Worm (Caenorhabditis elegans) whole organism, L1 larva: ENCODE measurements around the gene F34D6.1.

Experiments used
- C16A3.4 ChIP-seq: fragments of 150-350 bp; optimal IDR thresholded peaks from 2 replicates; lab custom pipeline; 2014; ENCODE audit warnings: missing biosample characterization, missing genetic modification characterization
- C34B4.2 ChIP-seq: sonication (generic microtip); optimal IDR thresholded peaks from 2 replicates; lab custom pipeline; 2017; ENCODE audit warnings: mild to moderate bottlenecking, missing genetic modification characterization, missing compliant biosample characterization
- F16B12.6 ChIP-seq: fragments of 150-350 bp; optimal IDR thresholded peaks from 2 replicates; lab custom pipeline; 2014; ENCODE audit warnings: missing biosample characterization, missing genetic modification characterization
- Y116A8C.19 ChIP-seq: sonication (generic microtip); optimal IDR thresholded peaks from 2 replicates; lab custom pipeline; 2016; ENCODE audit warnings: missing compliant biosample characterization, missing genetic modification characterization, borderline replicate concordance
- blmp-1 ChIP-seq: fragments of 150-350 bp; optimal IDR thresholded peaks from 2 replicates; lab custom pipeline; 2014; ENCODE audit warnings: missing biosample characterization, missing genetic modification characterization
- ceh-8 ChIP-seq: fragments of 200-800 bp; sonication (Bioruptor generic); optimal IDR thresholded peaks from 2 replicates; lab custom pipeline; 2018; ENCODE audit warnings: mild to moderate bottlenecking, missing genetic modification characterization, moderate library complexity, missing compliant biosample characterization
- ceh-82 ChIP-seq, 3 experiments: fragments of 150-350 bp in 1 of 3; sonication (generic microtip) in 2 of 3; optimal IDR thresholded peaks; 2 replicates each; lab custom pipeline; 2014 to 2017; ENCODE audit warnings: missing biosample characterization in 3 of 3, missing genetic modification characterization in 3 of 3
- ceh-90 ChIP-seq: sonication (generic microtip); optimal IDR thresholded peaks from 2 replicates; lab custom pipeline; 2016; ENCODE audit warnings: missing genetic modification characterization, missing compliant biosample characterization
- ces-1 ChIP-seq: fragments of 150-350 bp; optimal IDR thresholded peaks from 2 replicates; lab custom pipeline; 2014; ENCODE audit warnings: missing biosample characterization, missing genetic modification reagents, missing genetic modification characterization
- dpl-1 ChIP-seq, 3 experiments: fragments of 150-350 bp in 2 of 3; sonication (generic microtip) in 1 of 3; optimal IDR thresholded peaks; 2 replicates each; lab custom pipeline; 2014 to 2017; ENCODE audit warnings: missing biosample characterization in 3 of 3, missing genetic modification characterization in 3 of 3, missing genetic modification reagents in 3 of 3
- dsc-1 ChIP-seq: sonication (generic microtip); optimal IDR thresholded peaks from 2 replicates; lab custom pipeline; 2016; ENCODE audit warnings: mild to moderate bottlenecking, missing genetic modification characterization, missing compliant biosample characterization
- egl-27 ChIP-seq, 2 experiments: fragments of 150-350 bp in 1 of 2; sonication (generic microtip); optimal IDR thresholded peaks; 3 replicates each; lab custom pipeline; 2017 to 2018; ENCODE audit warnings: missing biosample characterization in 2 of 2, missing genetic modification characterization in 2 of 2, missing genetic modification reagents in 2 of 2
- fkh-10 ChIP-seq: sonication (generic microtip); optimal IDR thresholded peaks from 2 replicates; lab custom pipeline; 2017; ENCODE audit warnings: missing biosample characterization, missing genetic modification reagents, missing genetic modification characterization
- fkh-4 ChIP-seq: sonication (generic microtip); optimal IDR thresholded peaks from 2 replicates; lab custom pipeline; 2016; ENCODE audit warnings: missing compliant biosample characterization, missing genetic modification characterization, borderline replicate concordance
- fkh-8 ChIP-seq: sonication (generic microtip); optimal IDR thresholded peaks from 2 replicates; lab custom pipeline; 2016; ENCODE audit warnings: mild to moderate bottlenecking, missing genetic modification characterization, missing compliant biosample characterization
- grh-1 ChIP-seq: fragments of 200-800 bp; sonication (Bioruptor generic); IDR thresholded peaks from 2 replicates; pipeline ENCODE4 v1.3.6; 2022; ENCODE audit warnings: missing genetic modification reagents, missing genetic modification characterization, missing compliant biosample characterization
- hlh-17 ChIP-seq: fragments of 200-800 bp; sonication (Bioruptor generic); optimal IDR thresholded peaks from 2 replicates; lab custom pipeline; 2018; ENCODE audit warnings: missing genetic modification characterization, mild to moderate bottlenecking, missing compliant biosample characterization, moderate library complexity, borderline replicate concordance
- lin-13 ChIP-seq: fragments of 150-350 bp; optimal IDR thresholded peaks from 2 replicates; lab custom pipeline; 2014; ENCODE audit warnings: missing biosample characterization, missing genetic modification reagents, missing genetic modification characterization
- lin-14 ChIP-seq: fragments of 200-800 bp; sonication (Bioruptor generic); optimal IDR thresholded peaks from 2 replicates; lab custom pipeline; 2018; ENCODE audit warnings: mild to moderate bottlenecking, missing genetic modification characterization, moderate library complexity, missing compliant biosample characterization
- lsy-2 ChIP-seq, 2 experiments: fragments of 150-350 bp; optimal IDR thresholded peaks; 2 replicates each; lab custom pipeline; 2014; ENCODE audit warnings: missing biosample characterization in 2 of 2, missing genetic modification characterization in 2 of 2
- mef-2 ChIP-seq: fragments of 150-350 bp; optimal IDR thresholded peaks from 2 replicates; lab custom pipeline; 2014; ENCODE audit warnings: missing biosample characterization, missing genetic modification characterization
- nhr-12 ChIP-seq: sonication (generic microtip); optimal IDR thresholded peaks from 2 replicates; lab custom pipeline; 2017; ENCODE audit warnings: missing biosample characterization, missing genetic modification characterization
- nhr-20 ChIP-seq: sonication (generic microtip); optimal IDR thresholded peaks from 2 replicates; lab custom pipeline; 2016; ENCODE audit warnings: mild to moderate bottlenecking, missing genetic modification characterization, missing compliant biosample characterization
- nhr-237 ChIP-seq: fragments of 150-350 bp; optimal IDR thresholded peaks from 2 replicates; lab custom pipeline; 2014; ENCODE audit warnings: missing biosample characterization, missing genetic modification characterization
- nhr-47 ChIP-seq: sonication (generic microtip); optimal IDR thresholded peaks from 2 replicates; lab custom pipeline; 2016; ENCODE audit warnings: mild to moderate bottlenecking, missing genetic modification characterization, moderate library complexity, missing compliant biosample characterization
- nhr-71 ChIP-seq: sonication (generic microtip); optimal IDR thresholded peaks from 2 replicates; lab custom pipeline; 2016; ENCODE audit warnings: mild to moderate bottlenecking, missing genetic modification characterization, moderate library complexity, missing compliant biosample characterization
- nhr-77 ChIP-seq: fragments of 150-350 bp; optimal IDR thresholded peaks from 2 replicates; lab custom pipeline; 2014; ENCODE audit warnings: missing biosample characterization, missing genetic modification characterization
- nhr-85 ChIP-seq: sonication (generic microtip); peaks from one replicate; lab custom pipeline; 2016; ENCODE audit warnings: missing genetic modification characterization, inconsistent platforms, missing compliant biosample characterization
- nhr-90 ChIP-seq: sonication (generic microtip); optimal IDR thresholded peaks from 2 replicates; lab custom pipeline; 2016; ENCODE audit warnings: mild to moderate bottlenecking, missing genetic modification characterization, missing compliant biosample characterization; ENCODE audit not compliant: poor library complexity
- pax-3 ChIP-seq: fragments of 200-800 bp; sonication (Bioruptor generic); optimal IDR thresholded peaks from 2 replicates; lab custom pipeline; 2018; ENCODE audit warnings: mild to moderate bottlenecking, missing genetic modification characterization, moderate library complexity, missing compliant biosample characterization
- skn-1 ChIP-seq: fragments of 150-350 bp; optimal IDR thresholded peaks from 2 replicates; lab custom pipeline; 2014; ENCODE audit warnings: missing biosample characterization, missing genetic modification characterization
- sox-4 ChIP-seq: sonication (generic microtip); optimal IDR thresholded peaks from 2 replicates; lab custom pipeline; 2016; ENCODE audit warnings: missing genetic modification characterization, missing compliant biosample characterization
- sup-37 ChIP-seq: fragments of 200-800 bp; sonication (Bioruptor generic); optimal IDR thresholded peaks from 2 replicates; lab custom pipeline; 2018; ENCODE audit warnings: mild to moderate bottlenecking, missing genetic modification characterization, missing compliant biosample characterization
- swsn-7 ChIP-seq: sonication (generic microtip); optimal IDR thresholded peaks from 2 replicates; lab custom pipeline; 2016; ENCODE audit warnings: missing genetic modification characterization, missing compliant biosample characterization
- tlp-1 ChIP-seq: fragments of 150-350 bp; optimal IDR thresholded peaks from 2 replicates; lab custom pipeline; 2014; ENCODE audit warnings: missing biosample characterization, missing genetic modification characterization
- unc-130 ChIP-seq: fragments of 150-350 bp; optimal IDR thresholded peaks from 2 replicates; lab custom pipeline; 2017; ENCODE audit warnings: missing biosample characterization, missing genetic modification characterization, inconsistent platforms
- unc-30 ChIP-seq: sonication (generic microtip); optimal IDR thresholded peaks from 2 replicates; lab custom pipeline; 2017; ENCODE audit warnings: missing biosample characterization, missing genetic modification characterization
- unc-86 ChIP-seq: sonication (generic microtip); optimal IDR thresholded peaks from 2 replicates; lab custom pipeline; 2016; ENCODE audit warnings: missing genetic modification characterization, missing compliant biosample characterization
- vab-15 ChIP-seq: sonication (generic microtip); optimal IDR thresholded peaks from 2 replicates; lab custom pipeline; 2017; ENCODE audit warnings: missing genotype, mild to moderate bottlenecking, missing genetic modification characterization, missing compliant biosample characterization
- ztf-11 ChIP-seq, 2 experiments: sonication (generic microtip); optimal IDR thresholded peaks; 2 replicates each; lab custom pipeline; 2016 to 2017; ENCODE audit warnings: missing genetic modification characterization in 2 of 2, missing biosample characterization in 1 of 2, missing compliant biosample characterization in 1 of 2
- ztf-4 ChIP-seq: fragments of 150-350 bp; optimal IDR thresholded peaks from 2 replicates; lab custom pipeline; 2014; ENCODE audit warnings: missing biosample characterization, missing genetic modification characterization

Gene F34D6.1

DNA sequence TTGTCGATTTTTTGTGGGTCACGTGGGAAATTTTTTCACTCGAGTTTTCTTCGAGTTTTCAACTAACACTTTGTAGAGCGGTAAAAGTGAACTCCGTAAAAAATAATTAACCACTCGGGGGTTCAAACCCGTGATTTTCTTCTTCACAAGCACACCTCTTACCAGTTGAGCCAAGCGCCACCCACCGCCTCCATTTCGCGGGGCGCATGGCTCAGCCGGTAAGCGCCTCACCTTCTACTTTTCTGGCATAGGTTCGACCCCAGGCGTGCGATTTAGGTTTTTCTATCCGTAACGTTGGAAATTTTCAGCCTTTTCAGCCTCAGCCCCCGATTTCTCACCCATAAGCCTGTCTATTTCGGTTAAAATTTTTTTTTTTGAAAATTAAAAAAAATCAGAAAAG, 41.0 kb upstream of the F34D6.1 start:
- TF ChIP-seq fkh-4 (tag; lab: Kevin White, UChicago) = no peak
- no peak for TF ChIP-seq F16B12.6 (tag; lab: Kevin White, UChicago)
- TF ChIP-seq lin-14 (GFP tag; lab: Kevin White, UChicago) = no peak
- no peak for TF ChIP-seq ceh-90 (tag; lab: Kevin White, UChicago)
- no peak for TF ChIP-seq unc-30 (tag; lab: Kevin White, UChicago)
- TF ChIP-seq ceh-8 (GFP tag; lab: Kevin White, UChicago) = no peak
- no peak for TF ChIP-seq skn-1 (tag; lab: Kevin White, UChicago)
- TF ChIP-seq lin-13 (GFP tag; lab: Kevin White, UChicago) = no peak
- TF ChIP-seq C34B4.2 (tag; lab: Kevin White, UChicago) = no peak
- no peak for TF ChIP-seq hlh-17 (GFP tag; lab: Kevin White, UChicago)
- TF ChIP-seq unc-86 (tag; lab: Kevin White, UChicago) = no peak
- TF ChIP-seq nhr-71 (tag; lab: Kevin White, UChicago) = no peak
- no peak for TF ChIP-seq egl-27 (tag; optimal IDR thresholded peaks at IDR 0.05; lab: Kevin White, UChicago)
- no peak for TF ChIP-seq fkh-8 (tag; lab: Kevin White, UChicago)
- no peak for TF ChIP-seq Y116A8C.19
- no peak for TF ChIP-seq sup-37
- no peak for TF ChIP-seq nhr-77 (tag; lab: Kevin White, UChicago)
- no peak for TF ChIP-seq mef-2 (tag; lab: Kevin White, UChicago)
- no peak for TF ChIP-seq tlp-1 (tag; lab: Kevin White, UChicago)
- no peak for TF ChIP-seq pax-3

DNA sequence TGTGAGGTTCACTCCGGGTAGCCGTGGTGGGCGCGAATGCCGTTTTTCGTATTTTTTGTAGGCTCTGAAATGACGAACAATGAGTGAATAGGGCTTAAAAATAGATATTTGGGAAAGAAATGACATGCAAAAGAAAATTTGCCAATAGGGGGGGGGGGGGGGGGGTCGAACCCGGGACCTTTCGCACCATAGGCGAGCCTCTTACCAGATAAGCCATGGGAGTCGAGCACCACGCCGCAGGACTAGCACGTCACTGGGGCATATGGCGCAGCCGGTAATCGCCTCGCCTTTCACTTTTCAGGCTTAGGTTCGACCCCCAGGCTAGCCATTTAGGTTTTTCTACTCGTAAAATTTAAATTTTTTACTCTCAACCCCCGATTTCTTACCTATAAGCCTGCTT, 38.2 kb upstream of the F34D6.1 start:
- TF ChIP-seq egl-27 (tag; optimal IDR thresholded peaks at IDR 0.05; lab: Kevin White, UChicago) = no peak
- no peak for TF ChIP-seq C16A3.4 (tag; lab: Kevin White, UChicago)
- TF ChIP-seq nhr-77 (tag; lab: Kevin White, UChicago) = no peak
- TF ChIP-seq hlh-17 (GFP tag; lab: Kevin White, UChicago) = no peak
- no peak for TF ChIP-seq dpl-1 (GFP tag; optimal IDR thresholded peaks at IDR 0.05; lab: Kevin White, UChicago)
- no peak for TF ChIP-seq fkh-8 (tag; lab: Kevin White, UChicago)
- TF ChIP-seq dsc-1 (tag; lab: Kevin White, UChicago) = no peak

- TF ChIP-seq fkh-10 (GFP tag; lab: Kevin White, UChicago) = no peak
- no peak for TF ChIP-seq ceh-82 (tag; optimal IDR thresholded peaks at IDR 0.05; lab: Kevin White, UChicago)
- TF ChIP-seq fkh-8 (tag; lab: Kevin White, UChicago) = no peak
- TF ChIP-seq nhr-237 (tag; lab: Kevin White, UChicago) = no peak
- no peak for TF ChIP-seq vab-15
- no peak for TF ChIP-seq nhr-12 (tag; lab: Kevin White, UChicago)
- no peak for TF ChIP-seq nhr-71 (tag; lab: Kevin White, UChicago)
- TF ChIP-seq F16B12.6 (tag; lab: Kevin White, UChicago) = no peak
- TF ChIP-seq lin-13 (GFP tag; lab: Kevin White, UChicago) = no peak
- TF ChIP-seq nhr-20 (tag; lab: Kevin White, UChicago) = no peak
- no peak for TF ChIP-seq blmp-1 (tag; lab: Kevin White, UChicago)
- no peak for TF ChIP-seq C16A3.4 (tag; lab: Kevin White, UChicago)
- TF ChIP-seq lsy-2 (tag; optimal IDR thresholded peaks at IDR 0.05; lab: Kevin White, UChicago) = no peak
- TF ChIP-seq ceh-90 (tag; lab: Kevin White, UChicago) = no peak
- no peak for TF ChIP-seq sox-4
- no peak for TF ChIP-seq unc-130
- no peak for TF ChIP-seq ces-1 (GFP tag; lab: Kevin White, UChicago)
- no peak for TF ChIP-seq nhr-85
- TF ChIP-seq nhr-47 (tag; lab: Kevin White, UChicago) = no peak
- TF ChIP-seq, all 84 proteins: peak for 0
Observed at ce11 chrII:2717335-2717734, 36.3 kb upstream of the F34D6.1 start, which contains the start of gene T05A8.3. TSS of gene T05A8.3 (minus strand) at chrII:2717435.

- TF ChIP-seq grh-1 (GFP tag; lab: Robert Waterston, UW) (no peak), F16B12.6 (tag; lab: Kevin White, UChicago) (no peak), swsn-7 (tag; lab: Kevin White, UChicago) (no peak), ztf-4 (tag; lab: Kevin White, UChicago) (no peak), ztf-11 (tag; optimal IDR thresholded peaks at IDR 0.05; lab: Kevin White, UChicago) (no peak), nhr-90 (no peak)
Observed at ce11 chrII:2710919-2711318, 29.9 kb upstream of the F34D6.1 start, which contains the start of gene T05A8.2. TSS of gene T05A8.2 (minus strand) at chrII:2711019.
